Fruit fly (Drosophila melanogaster): Measurements from ENCODE around the gene Nemp.

The Nemp gene

DNA sequence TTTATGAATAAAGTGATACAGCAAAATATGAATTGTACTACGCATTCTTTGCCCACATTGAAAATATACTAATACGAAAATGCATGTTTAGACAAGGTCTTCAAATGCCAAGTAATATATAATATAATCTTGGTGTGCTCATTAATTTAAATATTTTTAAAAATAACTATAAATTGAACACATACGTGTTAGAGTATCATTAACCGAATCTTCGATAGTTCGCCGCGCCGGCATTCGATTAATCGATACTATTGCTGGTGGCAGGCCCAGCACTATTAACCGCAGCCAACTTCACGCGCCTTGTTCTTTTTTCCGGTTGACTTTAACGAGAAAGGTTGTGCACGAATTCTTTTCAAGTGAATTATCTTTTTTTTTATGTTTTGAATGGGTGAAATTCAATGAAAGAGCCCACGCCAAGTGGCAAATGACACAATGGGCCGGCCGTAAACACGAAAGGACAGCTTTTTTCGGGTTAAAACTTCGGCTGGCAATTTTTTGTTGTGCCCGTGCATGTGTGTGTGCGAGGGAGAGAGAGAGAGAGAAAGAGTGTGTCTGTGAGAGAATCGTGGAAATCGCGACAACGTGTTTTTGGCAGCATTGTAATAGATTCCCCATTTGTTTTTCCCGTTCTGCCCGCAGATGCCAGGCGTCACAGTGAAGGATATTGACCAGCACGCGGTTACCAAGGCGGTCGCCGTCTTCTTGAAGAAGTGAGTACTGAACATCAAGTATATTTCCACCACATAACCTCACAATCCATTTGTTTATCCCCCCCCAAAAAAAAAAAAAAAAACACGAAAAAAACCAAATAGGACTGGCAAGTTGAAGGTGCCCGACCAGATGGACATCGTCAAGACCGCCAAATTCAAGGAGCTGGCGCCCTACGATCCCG is 17.0 kb downstream of the Nemp start, which contains the start of gene RpS19a (continued):
- TF ChIP-seq Hr38 (GFP tag; optimal IDR thresholded peaks at IDR 0.05) (no peak), CG32006 (GFP tag; optimal IDR thresholded peaks at IDR 0.05) (peak; percentile 32), Ets21C (GFP tag; optimal IDR thresholded peaks at IDR 0.05) (peak; percentile 3), fd85E (GFP tag; optimal IDR thresholded peaks at IDR 0.05) (peak; percentile 58), Sox14 (GFP tag; optimal IDR thresholded peaks at IDR 0.05) (peak; percentile 9), CG10631 (GFP tag; optimal IDR thresholded peaks at IDR 0.05) (peak; percentile 39), Blimp-1 (GFP tag; optimal IDR thresholded peaks at IDR 0.05) (peak; percentile 74), dac (GFP tag; optimal IDR thresholded peaks at IDR 0.05) (peak; percentile 43), spab (GFP tag; optimal IDR thresholded peaks at IDR 0.05) (peak; percentile 41), dsx (GFP tag; optimal IDR thresholded peaks at IDR 0.05; ENCODE audit: poor library complexity, severe bottlenecking) (peak; percentile 48), CG31627 (GFP tag; optimal IDR thresholded peaks at IDR 0.05) (peak; percentile 1), CG4318 (GFP tag; optimal IDR thresholded peaks at IDR 0.05) (no peak), Hr39 (GFP tag; optimal IDR thresholded peaks at IDR 0.05) (peak; percentile 23), OdsH (GFP tag; optimal IDR thresholded peaks at IDR 0.05) (peak; percentile 50), Eip93F (GFP tag; optimal IDR thresholded peaks at IDR 0.05) (no peak), Hr4 (GFP tag; optimal IDR thresholded peaks at IDR 0.05) (peak; percentile 19), pdm3 (GFP tag; optimal IDR thresholded peaks at IDR 0.05) (peak; percentile 58), topi (GFP tag; optimal IDR thresholded peaks at IDR 0.05) (peak; percentile 69)

DNA sequence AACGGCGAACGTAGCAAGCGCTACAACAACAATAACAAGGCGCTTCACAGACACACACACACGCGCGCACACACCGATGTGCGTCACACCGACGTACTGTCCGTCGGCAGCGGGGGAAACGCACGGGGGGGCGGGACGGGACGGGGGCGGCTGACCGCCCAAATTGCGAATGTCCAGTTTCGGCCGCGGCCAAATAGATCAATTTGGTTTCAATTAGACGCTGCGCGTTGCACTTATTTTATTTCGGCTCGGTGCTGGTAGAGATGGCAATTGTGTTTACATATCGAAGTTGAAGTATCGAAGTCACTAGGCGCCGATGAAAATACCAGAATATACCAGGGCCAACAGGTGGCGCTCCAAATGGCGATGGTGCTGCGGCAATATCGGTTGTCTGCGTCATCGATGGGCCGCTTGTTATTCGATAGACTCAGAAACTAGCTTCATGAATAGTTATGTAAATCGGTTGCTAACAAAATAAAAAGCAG is 17.7 kb downstream of the Nemp start, which contains the start of gene Rok:
Gene Rok (minus strand): TSS at position 309 of the 485 bp plus-strand sequence.
- TF ChIP-seq CG6163 (GFP tag; IDR thresholded peaks at IDR 0.05) (0 out of 3 replicates have a peak, but pooled peaks have one; percentile 31), CG11762 (GFP tag; optimal IDR thresholded peaks at IDR 0.05; ENCODE audit: insufficient read depth) (no peak), Eip75B (GFP tag; optimal IDR thresholded peaks at IDR 0.05) (no peak), CG32006 (GFP tag; optimal IDR thresholded peaks at IDR 0.05) (no peak), CG8632 (GFP tag; optimal IDR thresholded peaks at IDR 0.05) (no peak), CG15336 (GFP tag; IDR thresholded peaks at IDR 0.05) (no peak), fd59A (GFP tag; optimal IDR thresholded peaks at IDR 0.05) (no peak), CG16779 (tag; optimal IDR thresholded peaks at IDR 0.05) (no peak), topi (GFP tag; optimal IDR thresholded peaks at IDR 0.05) (no peak), ss (GFP tag; optimal IDR thresholded peaks at IDR 0.05) (no peak), CG9139 (GFP tag; optimal IDR thresholded peaks at IDR 0.05) (no peak), CG6808 (GFP tag; optimal IDR thresholded peaks at IDR 0.05) (peak; percentile 8), Ets96B (tag; optimal IDR thresholded peaks at IDR 0.05) (no peak), fkh (GFP tag; optimal IDR thresholded peaks at IDR 0.05) (peak; percentile 51), CG3032 (tag; optimal IDR thresholded peaks at IDR 0.05) (no peak)

DNA sequence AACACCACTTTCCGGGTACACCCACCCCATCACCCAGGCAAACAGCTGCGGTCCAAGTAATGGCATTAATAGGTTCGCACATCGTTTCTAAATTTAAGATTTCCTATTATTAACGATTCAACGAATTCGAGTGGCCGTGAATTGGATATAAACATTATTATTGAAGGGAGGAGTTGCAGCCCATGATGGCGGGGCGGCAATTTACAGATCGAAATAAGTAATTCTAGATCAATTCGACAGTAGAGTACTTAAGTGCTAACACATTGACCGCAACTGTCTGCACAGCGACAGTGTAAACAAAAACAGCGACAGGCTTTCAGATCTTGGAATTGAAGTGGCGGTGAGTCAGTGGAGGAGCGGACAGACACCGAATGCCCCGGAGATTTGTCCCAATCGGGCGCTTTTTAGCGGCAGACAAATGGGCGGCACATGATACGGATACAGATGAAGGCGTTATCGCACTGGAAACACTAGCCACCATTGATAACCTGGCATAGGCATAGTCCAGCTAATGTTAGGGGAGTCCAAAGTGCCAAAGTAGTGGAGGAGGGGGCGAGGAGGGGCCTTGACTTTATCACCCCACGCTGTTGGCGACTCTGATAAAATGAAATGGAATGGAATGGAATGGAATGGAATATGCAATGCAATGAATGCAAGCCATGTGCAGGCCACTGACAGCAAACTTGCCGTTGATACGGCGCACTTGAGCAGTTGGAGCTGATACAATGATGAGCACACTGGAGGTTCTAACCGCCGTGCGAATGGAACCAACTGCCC is 21.4 kb downstream of the Nemp start:
- peak; percentile 65 for TF ChIP-seq CG6276 (GFP tag; optimal IDR thresholded peaks at IDR 0.05)
- TF ChIP-seq salr (GFP tag; optimal IDR thresholded peaks at IDR 0.05), result peak in 1 of 2 experiments; percentile 3
- peak; percentile 15; the same call in 1 of the 2 replicates for TF ChIP-seq CG11294 (GFP tag; IDR thresholded peaks at IDR 0.05)
- TF ChIP-seq eg (GFP tag; IDR thresholded peaks at IDR 0.05), result peak; percentile 25; the same call in 2 of the 3 replicates
- TF ChIP-seq dac (GFP tag; optimal IDR thresholded peaks at IDR 0.05), result peak; percentile 48
- peak; percentile 17 for TF ChIP-seq fd59A (GFP tag; optimal IDR thresholded peaks at IDR 0.05)
- no peak for TF ChIP-seq CG16779 (tag; optimal IDR thresholded peaks at IDR 0.05)
- TF ChIP-seq ss (GFP tag; optimal IDR thresholded peaks at IDR 0.05), result no peak
- TF ChIP-seq Ets96B (tag; optimal IDR thresholded peaks at IDR 0.05), result peak; percentile 19
- peak; percentile 64 for TF ChIP-seq Eip78C (GFP tag)
- no peak for TF ChIP-seq acj6 (GFP tag; optimal IDR thresholded peaks at IDR 0.05)
- TF ChIP-seq CG32006 (GFP tag; optimal IDR thresholded peaks at IDR 0.05), result peak; percentile 63
- no peak for TF ChIP-seq CG10669 (GFP tag; optimal IDR thresholded peaks at IDR 0.05)
- peak; percentile 70 for TF ChIP-seq CG6808 (GFP tag; optimal IDR thresholded peaks at IDR 0.05)
- TF ChIP-seq CG8119 (GFP tag; IDR thresholded peaks at IDR 0.05), result 0 out of 3 replicates have a peak, but pooled peaks have one; percentile 27
- peak; percentile 36; the same call in 1 of the 2 replicates for TF ChIP-seq CG15336 (GFP tag; IDR thresholded peaks at IDR 0.05)
- no peak for TF ChIP-seq achi (GFP tag; optimal IDR thresholded peaks at IDR 0.05)
- 0 out of 2 replicates have a peak, but pooled peaks have one; percentile 28 for TF ChIP-seq Gug (GFP tag; IDR thresholded peaks at IDR 0.05)
- peak; percentile 58 for TF ChIP-seq fkh (GFP tag; optimal IDR thresholded peaks at IDR 0.05)
- peak; percentile 22 for TF ChIP-seq net (GFP tag; optimal IDR thresholded peaks at IDR 0.05)
- TF ChIP-seq spab (GFP tag; optimal IDR thresholded peaks at IDR 0.05), result peak; percentile 12
